Fruit fly (Drosophila melanogaster) whole organism, embryonic: Measurements from ENCODE around the gene CG9672.
A peak's percentile ranks its signal among the peaks of the same experiment; 100 is the strongest.

Experiments
- Abd-B ChIP-seq: fragments of 200-800 bp; sonication (Bioruptor generic); optimal IDR thresholded peaks from 2 replicates; lab custom pipeline; 2018; ENCODE audit warnings: missing biosample characterization, mild to moderate bottlenecking, missing genetic modification characterization, moderate library complexity
- Aef1 ChIP-seq: fragments of 200-800 bp; sonication (Bioruptor generic); IDR thresholded peaks from 3 replicates; pipeline ENCODE4 v1.3.6; 2022; ENCODE audit warnings: missing biosample characterization, missing genetic modification characterization
- Bgb ChIP-seq: fragments of 200-800 bp; sonication (Bioruptor generic); IDR thresholded peaks from 2 replicates; pipeline ENCODE4 v1.3.6; 2022; ENCODE audit warnings: missing biosample characterization, missing genetic modification characterization; ENCODE audit not compliant: partially characterized antibody
- C15 ChIP-seq: fragments of 200-800 bp; sonication (Bioruptor generic); IDR thresholded peaks from 3 replicates; pipeline ENCODE4 v1.3.6; 2022; ENCODE audit warnings: missing biosample characterization, missing genetic modification characterization
- CG10959 ChIP-seq: fragments of 200-800 bp; sonication (Bioruptor generic); IDR thresholded peaks from 2 replicates; pipeline ENCODE4 v1.3.6; 2022; ENCODE audit warnings: missing biosample characterization, missing genetic modification characterization
- CG10979 ChIP-seq: fragments of 200-800 bp; sonication (Bioruptor generic); optimal IDR thresholded peaks from 2 replicates; lab custom pipeline; 2018; ENCODE audit warnings: missing biosample characterization, mild to moderate bottlenecking, missing genetic modification characterization, moderate library complexity
- CG11398 ChIP-seq: fragments of 200-800 bp; sonication (Bioruptor generic); optimal IDR thresholded peaks from 2 replicates; lab custom pipeline; 2016; ENCODE audit warnings: missing biosample characterization, missing genetic modification characterization
- CG12236 ChIP-seq: fragments of 200-800 bp; sonication (Bioruptor generic); optimal IDR thresholded peaks from 2 replicates; lab custom pipeline; 2016; ENCODE audit warnings: missing biosample characterization, missing genetic modification characterization
- CG13894 ChIP-seq: fragments of 200-800 bp; sonication (Bioruptor generic); optimal IDR thresholded peaks from 3 replicates; lab custom pipeline; 2018; ENCODE audit warnings: missing biosample characterization, mild to moderate bottlenecking, missing genetic modification characterization, moderate library complexity
- CG14014 ChIP-seq: fragments of 200-800 bp; sonication (Bioruptor generic); IDR thresholded peaks from 2 replicates; pipeline ENCODE4 v1.3.6; 2022; ENCODE audit warnings: missing biosample characterization, missing genetic modification characterization
- CG14050 ChIP-seq: fragments of 200-800 bp; sonication (Bioruptor generic); IDR thresholded peaks from 3 replicates; pipeline ENCODE4 v1.3.6; 2022; ENCODE audit warnings: missing biosample characterization, missing genetic modification characterization
- CG15479 ChIP-seq: fragments of 200-800 bp; sonication (Bioruptor generic); optimal IDR thresholded peaks from 3 replicates; lab custom pipeline; 2019; ENCODE audit warnings: missing biosample characterization, mild to moderate bottlenecking, missing genetic modification characterization, moderate library complexity
- CG15601 ChIP-seq: fragments of 200-800 bp; sonication (Bioruptor generic); optimal IDR thresholded peaks from 3 replicates; lab custom pipeline; 2019; ENCODE audit warnings: missing biosample characterization, mild to moderate bottlenecking, missing genetic modification characterization, moderate library complexity
- CG17385 ChIP-seq: fragments of 200-800 bp; sonication (Bioruptor generic); optimal IDR thresholded peaks from 3 replicates; lab custom pipeline; 2018; ENCODE audit warnings: missing biosample characterization, mild to moderate bottlenecking, missing genetic modification characterization
- CG31441 ChIP-seq: fragments of 200-800 bp; sonication (Bioruptor generic); IDR thresholded peaks from 2 replicates; pipeline ENCODE4 v1.3.6; 2022; ENCODE audit warnings: missing biosample characterization, missing genetic modification characterization
- CG7839 ChIP-seq: fragments of 200-800 bp; sonication (Bioruptor generic); optimal IDR thresholded peaks from 3 replicates; lab custom pipeline; 2018; ENCODE audit warnings: missing biosample characterization, mild to moderate bottlenecking, missing genetic modification characterization, moderate library complexity
- CG9797 ChIP-seq: fragments of 200-800 bp; sonication (Bioruptor generic); optimal IDR thresholded peaks from 3 replicates; lab custom pipeline; 2018; ENCODE audit warnings: missing biosample characterization, mild to moderate bottlenecking, missing genetic modification characterization
- Elba2 ChIP-seq: fragments of 200-800 bp; sonication (Bioruptor generic); optimal IDR thresholded peaks from 3 replicates; lab custom pipeline; 2016; ENCODE audit warnings: missing biosample characterization, missing genetic modification characterization
- Ets97D ChIP-seq: fragments of 200-800 bp; sonication (Bioruptor generic); optimal IDR thresholded peaks from 3 replicates; lab custom pipeline; 2016; ENCODE audit warnings: missing biosample characterization, missing genetic modification characterization
- Gug ChIP-seq: fragments of 200-800 bp; sonication (Bioruptor generic); IDR thresholded peaks from 4 replicates; pipeline ENCODE4 v1.3.6; 2022; ENCODE audit warnings: missing biosample characterization, missing genetic modification characterization
- HmgZ ChIP-seq: fragments of 200-800 bp; sonication (Bioruptor generic); optimal IDR thresholded peaks from 2 replicates; lab custom pipeline; 2018; ENCODE audit warnings: missing biosample characterization, mild to moderate bottlenecking, missing genetic modification characterization
- Hmx ChIP-seq: fragments of 200-800 bp; sonication (Bioruptor generic); optimal IDR thresholded peaks from 2 replicates; lab custom pipeline; 2016; ENCODE audit warnings: missing biosample characterization, missing genetic modification characterization
- Hr39 ChIP-seq: fragments of >200 bp; optimal IDR thresholded peaks from 2 replicates; lab custom pipeline; 2017
- Hr51 ChIP-seq, 2 experiments: fragments of 200-800 bp; sonication (Bioruptor generic); optimal IDR thresholded peaks; 2 replicates in 1 of 2; 3 replicates in 1 of 2; lab custom pipeline; 2016 to 2018; ENCODE audit warnings: missing biosample characterization in 2 of 2, missing genetic modification characterization in 2 of 2, mild to moderate bottlenecking in 1 of 2, moderate library complexity in 1 of 2
- Lhr ChIP-seq: fragments of 200-800 bp; sonication (Bioruptor generic); optimal IDR thresholded peaks from 3 replicates; lab custom pipeline; 2017; ENCODE audit warnings: mild to moderate bottlenecking, missing biosample characterization, missing genetic modification reagents, missing genetic modification characterization
- Meics ChIP-seq: fragments of 200-800 bp; sonication (Bioruptor generic); optimal IDR thresholded peaks from 2 replicates; lab custom pipeline; 2017; ENCODE audit warnings: missing biosample characterization, mild to moderate bottlenecking, missing genetic modification characterization
- Neu2 ChIP-seq: fragments of 200-800 bp; sonication (Bioruptor generic); optimal IDR thresholded peaks from 3 replicates; lab custom pipeline; 2016; ENCODE audit warnings: missing biosample characterization, missing genetic modification characterization, borderline replicate concordance
- Optix ChIP-seq: fragments of 200-800 bp; sonication (Bioruptor generic); IDR thresholded peaks from 3 replicates; pipeline ENCODE4 v1.3.6; 2022; ENCODE audit warnings: missing biosample characterization, missing genetic modification characterization
- Poxn ChIP-seq: fragments of 200-800 bp; sonication (Bioruptor generic); IDR thresholded peaks from 2 replicates; pipeline ENCODE4 v1.3.6; 2022; ENCODE audit warnings: missing biosample characterization, missing genetic modification characterization
- Ptx1 ChIP-seq: fragments of 200-800 bp; sonication (Bioruptor generic); IDR thresholded peaks from 2 replicates; pipeline ENCODE4 v1.3.6; 2022; ENCODE audit warnings: missing biosample characterization, missing genetic modification characterization
- Sin3A ChIP-seq: fragments of >200 bp; optimal IDR thresholded peaks from 2 replicates; lab custom pipeline; 2018
- Trl ChIP-seq, 3 experiments: fragments of >200 bp in 2 of 3; fragments of 200-800 bp in 1 of 3; sonication (Bioruptor generic) in 1 of 3; optimal IDR thresholded peaks; 2 replicates in 1 of 3; 3 replicates in 2 of 3; lab custom pipeline; 2016 to 2017; ENCODE audit warnings: missing biosample characterization in 1 of 3, missing genetic modification characterization in 1 of 3
- YL-1 ChIP-seq: fragments of 200-800 bp; sonication (Bioruptor generic); optimal IDR thresholded peaks from 3 replicates; lab custom pipeline; 2017; ENCODE audit warnings: missing biosample characterization, mild to moderate bottlenecking, missing genetic modification characterization
- al ChIP-seq: fragments of 200-800 bp; sonication (Bioruptor generic); IDR thresholded peaks from 2 replicates; pipeline ENCODE4 v1.3.6; 2022; ENCODE audit warnings: missing biosample characterization, missing genetic modification characterization
- cad ChIP-seq: fragments of >200 bp; optimal IDR thresholded peaks from 2 replicates; lab custom pipeline; 2017; ENCODE audit warnings: missing biosample characterization, missing genetic modification characterization
- chif ChIP-seq, 2 experiments: fragments of 200-800 bp; sonication (Bioruptor generic); optimal IDR thresholded peaks; 3 replicates each; lab custom pipeline; 2016; ENCODE audit warnings: missing biosample characterization in 2 of 2, missing genetic modification characterization in 2 of 2
- cwo ChIP-seq: fragments of 200-800 bp; sonication (Bioruptor generic); optimal IDR thresholded peaks from 3 replicates; lab custom pipeline; 2017; ENCODE audit warnings: missing biosample characterization, missing genetic modification characterization, mild to moderate bottlenecking, moderate library complexity, missing genetic modification reagents
- dmrt11E ChIP-seq: fragments of 200-800 bp; sonication (Bioruptor generic); optimal IDR thresholded peaks from 3 replicates; lab custom pipeline; 2018; ENCODE audit warnings: missing biosample characterization, mild to moderate bottlenecking, missing genetic modification characterization, moderate library complexity
- dmrt99B ChIP-seq: fragments of 200-800 bp; sonication (Bioruptor generic); optimal IDR thresholded peaks from 2 replicates; lab custom pipeline; 2018; ENCODE audit warnings: missing biosample characterization, mild to moderate bottlenecking, missing genetic modification characterization, moderate library complexity
- eve ChIP-seq, 2 experiments: fragments of >200 bp; optimal IDR thresholded peaks; 2 replicates each; lab custom pipeline; 2017; ENCODE audit warnings: missing biosample characterization in 2 of 2, missing genetic modification characterization in 2 of 2
- gce ChIP-seq: fragments of 200-800 bp; sonication (Bioruptor generic); IDR thresholded peaks from 3 replicates; pipeline ENCODE4 v1.3.6; 2022; ENCODE audit warnings: missing biosample characterization, missing genetic modification characterization
- gem ChIP-seq: fragments of 200-800 bp; sonication (Bioruptor generic); optimal IDR thresholded peaks from 2 replicates; lab custom pipeline; 2019; ENCODE audit warnings: missing biosample characterization, mild to moderate bottlenecking, missing genetic modification characterization, moderate library complexity
- grau ChIP-seq: fragments of 200-800 bp; optimal IDR thresholded peaks from 3 replicates; lab custom pipeline; 2019; ENCODE audit warnings: missing biosample characterization, mild to moderate bottlenecking, missing genetic modification characterization, moderate library complexity
- hb ChIP-seq: fragments of 200-800 bp; sonication (Bioruptor generic); IDR thresholded peaks from 3 replicates; pipeline ENCODE4 v1.3.6; 2022; ENCODE audit warnings: missing biosample characterization, missing genetic modification characterization; ENCODE audit not compliant: partially characterized antibody
- lab ChIP-seq: fragments of 200-800 bp; sonication (Bioruptor generic); optimal IDR thresholded peaks from 3 replicates; lab custom pipeline; 2017; ENCODE audit warnings: missing biosample characterization, missing genetic modification characterization, mild to moderate bottlenecking, moderate library complexity, missing genetic modification reagents
- nerfin-2 ChIP-seq: fragments of 200-800 bp; sonication (Bioruptor generic); IDR thresholded peaks from 2 replicates; pipeline ENCODE4 v1.3.6; 2022; ENCODE audit warnings: missing biosample characterization, missing genetic modification characterization; ENCODE audit not compliant: partially characterized antibody
- pan ChIP-seq, 4 experiments: fragments of >200 bp in 3 of 4; fragments of 200-800 bp in 1 of 4; sonication (Bioruptor generic) in 1 of 4; optimal IDR thresholded peaks in 3 of 4; IDR thresholded peaks in 1 of 4; 2 replicates each; pipeline versions ENCODE4 v1.3.6 to Lab custom; 2017 to 2022; ENCODE audit warnings: missing biosample characterization in 2 of 4, missing genetic modification characterization in 2 of 4, mixed read lengths in 1 of 4
- row ChIP-seq: fragments of 200-800 bp; sonication (Bioruptor generic); IDR thresholded peaks from 3 replicates; pipeline ENCODE4 v1.3.6; 2022; ENCODE audit warnings: missing biosample characterization, missing genetic modification characterization
- sens ChIP-seq: fragments of 200-800 bp; sonication (Bioruptor generic); peaks from one replicate; lab custom pipeline; 2016; ENCODE audit warnings: missing biosample characterization, missing genetic modification characterization
- stc ChIP-seq: fragments of 200-800 bp; sonication (Bioruptor generic); IDR thresholded peaks from 2 replicates; pipeline ENCODE4 v1.3.6; 2022; ENCODE audit warnings: missing biosample characterization, missing genetic modification characterization
- zfh1 ChIP-seq: fragments of 200-800 bp; sonication (Bioruptor generic); IDR thresholded peaks from 3 replicates; pipeline ENCODE4 v1.3.6; 2022; ENCODE audit warnings: missing biosample characterization, missing genetic modification characterization

Gene CG9672

DNA sequence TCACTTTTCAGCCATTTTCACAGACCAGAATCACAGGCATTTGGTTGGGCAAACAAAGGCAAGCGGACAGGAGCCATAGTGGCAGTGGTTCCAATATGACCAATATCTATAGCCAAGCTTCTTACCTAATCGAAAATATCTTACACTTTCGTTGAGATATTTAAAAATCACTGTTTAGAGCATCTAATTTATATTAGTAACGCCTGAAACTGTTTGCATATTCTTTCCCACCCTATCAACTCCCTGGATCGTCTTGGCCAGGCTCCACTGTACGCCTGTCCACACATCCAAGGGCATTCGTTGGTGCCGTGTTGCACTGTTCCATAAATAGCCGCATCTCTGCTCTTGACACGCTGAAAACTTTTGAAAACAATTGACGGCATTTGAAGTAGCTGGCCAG is 16.2 kb downstream of the CG9672 start:
- TF ChIP-seq al (GFP tag; lab: Robert Waterston, UW) (no peak), CG11398 (GFP tag; lab: Kevin White, UChicago) (no peak), CG17385 (GFP tag; lab: Kevin White, UChicago) (no peak), CG7839 (tag; lab: Kevin White, UChicago) (peak; percentile 45), gce (no peak), row (GFP tag; lab: Robert Waterston, UW) (peak; percentile 55), HmgZ (tag; lab: Kevin White, UChicago) (no peak), sens (GFP tag; lab: Kevin White, UChicago) (peak; percentile 89), Neu2 (GFP tag; lab: Kevin White, UChicago) (no peak), Gug (GFP tag; lab: Robert Waterston, UW) (peak; percentile 52; the same call in 2 of the 4 replicates), CG13894 (tag; lab: Kevin White, UChicago) (no peak), eve (GFP tag; optimal IDR thresholded peaks at IDR 0.05; lab: Kevin White, UChicago) (no peak), Aef1 (GFP tag; lab: Robert Waterston, UW) (no peak; the same call in 2 of the 3 replicates), CG9797 (GFP tag; lab: Kevin White, UChicago) (no peak), cad (GFP tag; lab: Kevin White, UChicago) (no peak), CG14050 (GFP tag; lab: Robert Waterston, UW) (no peak), Hr39 (no peak), chif (GFP tag; optimal IDR thresholded peaks at IDR 0.05; lab: Kevin White, UChicago) (peak in 1 of 2 experiments; percentile 28), pan (optimal IDR thresholded peaks at IDR 0.05; lab: Kevin White, UChicago) (no peak), pan (GFP tag; optimal IDR thresholded peaks at IDR 0.05 in 1 of 2, IDR thresholded peaks at IDR 0.05 in 1 of 2) (peak in 1 of 2 experiments; percentile 21), C15 (no peak), Hr51 (GFP tag; optimal IDR thresholded peaks at IDR 0.05; lab: Kevin White, UChicago) (peak in 1 of 2 experiments; percentile 22), Elba2 (GFP tag; lab: Kevin White, UChicago) (no peak), CG10979 (tag; lab: Kevin White, UChicago) (peak; percentile 8), Optix (GFP tag; lab: Robert Waterston, UW) (no peak), zfh1 (GFP tag; lab: Robert Waterston, UW) (peak; percentile 41; the same call in 1 of the 3 replicates), Meics (no peak), CG10959 (no peak), stc (GFP tag; lab: Robert Waterston, UW) (0 out of 2 replicates have a peak, but pooled peaks have one; percentile 21), Lhr (GFP tag; lab: Kevin White, UChicago) (no peak), Ets97D (no peak), cwo (GFP tag; lab: Kevin White, UChicago) (no peak), CG31441 (peak; percentile 13; the same call in 1 of the 2 replicates), nerfin-2 (GFP tag; lab: Robert Waterston, UW) (no peak), gem (tag; lab: Kevin White, UChicago) (peak; percentile 46), YL-1 (GFP tag; lab: Kevin White, UChicago) (no peak), CG14014 (no peak), Trl (optimal IDR thresholded peaks at IDR 0.05; lab: Kevin White, UChicago) (no peak), Trl (GFP tag; optimal IDR thresholded peaks at IDR 0.05; lab: Kevin White, UChicago) (no peak), Hmx (no peak), dmrt99B (peak; percentile 27), Ptx1 (GFP tag; lab: Robert Waterston, UW) (peak; percentile 42), dmrt11E (no peak), Bgb (GFP tag; lab: Robert Waterston, UW) (no peak), lab (GFP tag; lab: Kevin White, UChicago) (no peak), CG12236 (GFP tag; lab: Kevin White, UChicago) (no peak), Poxn (GFP tag; lab: Robert Waterston, UW) (no peak), CG15601 (no peak), grau (tag; lab: Kevin White, UChicago) (peak; percentile 85), Abd-B (GFP tag; lab: Kevin White, UChicago) (no peak), hb (no peak), Sin3A (no peak), CG15479 (GFP tag; lab: Kevin White, UChicago) (no peak)
